Fruit fly (Drosophila melanogaster) whole organism, embryonic: ENCODE data around the gene CG15336.
A peak's percentile ranks its signal among the peaks of the same experiment; 100 is the strongest.

Experiments
- B-H2 ChIP-seq: fragments of 200-800 bp; sonication (Bioruptor generic); optimal IDR thresholded peaks from 2 replicates; lab custom pipeline; 2018; ENCODE audit warnings: missing biosample characterization, mild to moderate bottlenecking, missing genetic modification characterization
- CG10267 ChIP-seq: fragments of 200-800 bp; sonication (Bioruptor generic); optimal IDR thresholded peaks from 2 replicates; lab custom pipeline; 2018; ENCODE audit warnings: missing biosample characterization, mild to moderate bottlenecking, missing genetic modification characterization, moderate library complexity
- CG10274 ChIP-seq: fragments of 200-800 bp; sonication (Bioruptor generic); optimal IDR thresholded peaks from 3 replicates; lab custom pipeline; 2017; ENCODE audit warnings: missing biosample characterization, mild to moderate bottlenecking, missing genetic modification characterization
- CG10979 ChIP-seq: fragments of 200-800 bp; sonication (Bioruptor generic); optimal IDR thresholded peaks from 2 replicates; lab custom pipeline; 2018; ENCODE audit warnings: missing biosample characterization, mild to moderate bottlenecking, missing genetic modification characterization, moderate library complexity
- CG12659 ChIP-seq: fragments of 200-800 bp; sonication (Bioruptor generic); optimal IDR thresholded peaks from 3 replicates; lab custom pipeline; 2017; ENCODE audit warnings: mild to moderate bottlenecking, missing biosample characterization, missing genetic modification reagents, missing genetic modification characterization
- CG13894 ChIP-seq: fragments of 200-800 bp; sonication (Bioruptor generic); optimal IDR thresholded peaks from 3 replicates; lab custom pipeline; 2018; ENCODE audit warnings: missing biosample characterization, mild to moderate bottlenecking, missing genetic modification characterization, moderate library complexity
- CG14965 ChIP-seq: fragments of 200-800 bp; sonication (Bioruptor generic); optimal IDR thresholded peaks from 2 replicates; lab custom pipeline; 2016; ENCODE audit warnings: missing biosample characterization, missing genetic modification characterization, borderline replicate concordance
- CG16779 ChIP-seq: fragments of 200-800 bp; sonication (Bioruptor generic); IDR thresholded peaks from 2 replicates; pipeline ENCODE4 v1.3.6; 2022; ENCODE audit warnings: missing biosample characterization, missing genetic modification characterization
- CG17328 ChIP-seq: fragments of 200-800 bp; sonication (Bioruptor generic); IDR thresholded peaks from 2 replicates; pipeline ENCODE4 v1.3.6; 2022; ENCODE audit warnings: missing biosample characterization, missing genetic modification characterization
- CG17361 ChIP-seq: fragments of 200-800 bp; sonication (Bioruptor generic); IDR thresholded peaks from 3 replicates; pipeline ENCODE4 v1.3.6; 2022; ENCODE audit warnings: missing biosample characterization, missing genetic modification characterization
- CG17385 ChIP-seq: fragments of 200-800 bp; sonication (Bioruptor generic); optimal IDR thresholded peaks from 3 replicates; lab custom pipeline; 2018; ENCODE audit warnings: missing biosample characterization, mild to moderate bottlenecking, missing genetic modification characterization
- CG17912 ChIP-seq: fragments of 200-800 bp; sonication (Bioruptor generic); optimal IDR thresholded peaks from 2 replicates; lab custom pipeline; 2018; ENCODE audit warnings: missing biosample characterization, mild to moderate bottlenecking, missing genetic modification characterization
- CG1792 ChIP-seq: fragments of 200-800 bp; sonication (Bioruptor generic); optimal IDR thresholded peaks from 2 replicates; lab custom pipeline; 2016; ENCODE audit warnings: missing biosample characterization, missing genetic modification characterization
- CG18619 ChIP-seq: fragments of 200-800 bp; sonication (Bioruptor generic); optimal IDR thresholded peaks from 3 replicates; lab custom pipeline; 2017; ENCODE audit warnings: missing biosample characterization, mild to moderate bottlenecking, missing genetic modification characterization
- CG2116 ChIP-seq: fragments of 200-800 bp; sonication (Bioruptor generic); optimal IDR thresholded peaks from 3 replicates; lab custom pipeline; 2018; ENCODE audit warnings: missing biosample characterization, mild to moderate bottlenecking, missing genetic modification characterization
- CG2875 ChIP-seq: fragments of 200-800 bp; sonication (Bioruptor generic); optimal IDR thresholded peaks from 2 replicates; lab custom pipeline; 2017; ENCODE audit warnings: missing biosample characterization, mild to moderate bottlenecking, missing genetic modification characterization, missing genetic modification reagents
- CG31224 ChIP-seq: fragments of 200-800 bp; sonication (Bioruptor generic); IDR thresholded peaks from 2 replicates; pipeline ENCODE4 v1.3.6; 2022; ENCODE audit warnings: missing biosample characterization, missing genetic modification characterization
- CG3281 ChIP-seq: fragments of 200-800 bp; sonication (Bioruptor generic); optimal IDR thresholded peaks from 3 replicates; lab custom pipeline; 2017; ENCODE audit warnings: missing biosample characterization, mild to moderate bottlenecking, missing genetic modification characterization
- CG33557 ChIP-seq: fragments of 200-800 bp; sonication (Bioruptor generic); optimal IDR thresholded peaks from 2 replicates; lab custom pipeline; 2019; ENCODE audit warnings: missing biosample characterization, mild to moderate bottlenecking, missing genetic modification characterization, moderate library complexity
- CG5245 ChIP-seq: fragments of 200-800 bp; sonication (Bioruptor generic); optimal IDR thresholded peaks from 3 replicates; lab custom pipeline; 2016; ENCODE audit warnings: missing biosample characterization, missing genetic modification characterization
- CG6813 ChIP-seq: fragments of 200-800 bp; sonication (Bioruptor generic); optimal IDR thresholded peaks from 2 replicates; lab custom pipeline; 2017; ENCODE audit warnings: missing biosample characterization, missing genetic modification characterization, mild to moderate bottlenecking, moderate library complexity, missing genetic modification reagents
- CHES-1-like ChIP-seq: fragments of 200-800 bp; sonication (Bioruptor generic); optimal IDR thresholded peaks from 2 replicates; lab custom pipeline; 2016; ENCODE audit warnings: missing biosample characterization, missing genetic modification characterization
- Deaf1 ChIP-seq: fragments of 200-800 bp; optimal IDR thresholded peaks from 3 replicates; lab custom pipeline; 2019; ENCODE audit warnings: missing biosample characterization, mild to moderate bottlenecking, missing genetic modification characterization, moderate library complexity
- Dip3 ChIP-seq: fragments of 200-800 bp; sonication (Bioruptor generic); optimal IDR thresholded peaks from 3 replicates; lab custom pipeline; 2016; ENCODE audit warnings: missing biosample characterization, missing genetic modification characterization
- Hey ChIP-seq: fragments of 200-800 bp; sonication (Bioruptor generic); optimal IDR thresholded peaks from 3 replicates; lab custom pipeline; 2018; ENCODE audit warnings: missing biosample characterization, mild to moderate bottlenecking, missing genetic modification characterization
- Hr51 ChIP-seq, 2 experiments: fragments of 200-800 bp; sonication (Bioruptor generic); optimal IDR thresholded peaks; 2 replicates in 1 of 2; 3 replicates in 1 of 2; lab custom pipeline; 2016 to 2018; ENCODE audit warnings: missing biosample characterization in 2 of 2, missing genetic modification characterization in 2 of 2, mild to moderate bottlenecking in 1 of 2, moderate library complexity in 1 of 2
- Nf-YA ChIP-seq: fragments of 200-800 bp; sonication (Bioruptor generic); IDR thresholded peaks from 2 replicates; pipeline ENCODE4 v1.3.6; 2022; ENCODE audit warnings: missing biosample characterization, missing genetic modification characterization
- Nf-YB ChIP-seq: fragments of 200-800 bp; sonication (Bioruptor generic); optimal IDR thresholded peaks from 3 replicates; lab custom pipeline; 2019; ENCODE audit warnings: missing biosample characterization, mild to moderate bottlenecking, missing genetic modification characterization, moderate library complexity
- Ptx1 ChIP-seq: fragments of 200-800 bp; sonication (Bioruptor generic); IDR thresholded peaks from 2 replicates; pipeline ENCODE4 v1.3.6; 2022; ENCODE audit warnings: missing biosample characterization, missing genetic modification characterization
- Side ChIP-seq: fragments of 200-800 bp; sonication (Bioruptor generic); optimal IDR thresholded peaks from 2 replicates; lab custom pipeline; 2016; ENCODE audit warnings: missing biosample characterization, missing genetic modification characterization
- Sox100B ChIP-seq: fragments of 200-800 bp; sonication (Bioruptor generic); optimal IDR thresholded peaks from 3 replicates; lab custom pipeline; 2018; ENCODE audit warnings: missing biosample characterization, mild to moderate bottlenecking, missing genetic modification characterization
- Tbp ChIP-seq: fragments of >200 bp; optimal IDR thresholded peaks from 2 replicates; lab custom pipeline; 2018; ENCODE audit warnings: missing biosample characterization, missing genetic modification characterization
- ab ChIP-seq: fragments of 200-800 bp; sonication (Bioruptor generic); optimal IDR thresholded peaks from 2 replicates; lab custom pipeline; 2016; ENCODE audit warnings: missing biosample characterization, missing genetic modification characterization
- bowl ChIP-seq: fragments of 200-800 bp; sonication (Bioruptor generic); IDR thresholded peaks from 2 replicates; pipeline ENCODE4 v1.3.6; 2022; ENCODE audit warnings: missing biosample characterization, missing genetic modification characterization
- cad ChIP-seq: fragments of >200 bp; optimal IDR thresholded peaks from 2 replicates; lab custom pipeline; 2017; ENCODE audit warnings: missing biosample characterization, missing genetic modification characterization
- dan ChIP-seq: fragments of 200-800 bp; sonication (Bioruptor generic); IDR thresholded peaks from 2 replicates; pipeline ENCODE4 v1.3.6; 2022; ENCODE audit warnings: missing biosample characterization, missing genetic modification characterization
- dati ChIP-seq: fragments of 200-800 bp; sonication (Bioruptor generic); IDR thresholded peaks from 2 replicates; pipeline ENCODE4 v1.3.6; 2022; ENCODE audit warnings: missing biosample characterization, missing genetic modification characterization
- ems ChIP-seq: fragments of 200-800 bp; sonication (Bioruptor generic); optimal IDR thresholded peaks from 3 replicates; lab custom pipeline; 2016; ENCODE audit warnings: missing biosample characterization, missing genetic modification characterization
- fru ChIP-seq: fragments of >200 bp; optimal IDR thresholded peaks from 2 replicates; lab custom pipeline; 2017
- fu2 ChIP-seq: fragments of 200-800 bp; sonication (Bioruptor generic); optimal IDR thresholded peaks from 2 replicates; lab custom pipeline; 2016; ENCODE audit warnings: missing biosample characterization, missing genetic modification characterization
- hbn ChIP-seq: fragments of 200-800 bp; sonication (Bioruptor generic); IDR thresholded peaks from 2 replicates; pipeline ENCODE4 v1.3.6; 2022; ENCODE audit warnings: missing biosample characterization, missing genetic modification characterization; ENCODE audit not compliant: partially characterized antibody
- jumu ChIP-seq: fragments of 200-800 bp; sonication (Bioruptor generic); optimal IDR thresholded peaks from 3 replicates; lab custom pipeline; 2016; ENCODE audit warnings: missing biosample characterization, missing genetic modification characterization
- oc ChIP-seq: fragments of 200-800 bp; sonication (Bioruptor generic); optimal IDR thresholded peaks from 2 replicates; lab custom pipeline; 2018; ENCODE audit warnings: missing biosample characterization, mild to moderate bottlenecking, missing genetic modification characterization, moderate library complexity
- onecut ChIP-seq: fragments of 200-800 bp; sonication (Bioruptor generic); IDR thresholded peaks from 2 replicates; pipeline ENCODE4 v1.3.6; 2022; ENCODE audit warnings: missing biosample characterization, missing genetic modification characterization
- org-1 ChIP-seq: fragments of 200-800 bp; sonication (Bioruptor generic); optimal IDR thresholded peaks from 2 replicates; lab custom pipeline; 2017; ENCODE audit warnings: missing biosample characterization, missing genetic modification characterization
- otp ChIP-seq: fragments of 200-800 bp; sonication (Bioruptor generic); IDR thresholded peaks from 3 replicates; pipeline ENCODE4, ENCODE4 v1.3.6; 2022; ENCODE audit warnings: missing biosample characterization, missing genetic modification characterization
- pnt ChIP-seq: fragments of 200-800 bp; sonication (Bioruptor generic); optimal IDR thresholded peaks from 3 replicates; lab custom pipeline; 2016; ENCODE audit warnings: missing biosample characterization, missing genetic modification characterization
- salm ChIP-seq: fragments of 200-800 bp; sonication (Bioruptor generic); optimal IDR thresholded peaks from 2 replicates; lab custom pipeline; 2018; ENCODE audit warnings: missing biosample characterization, mild to moderate bottlenecking, missing genetic modification characterization
- sisA ChIP-seq: fragments of 200-800 bp; sonication (Bioruptor generic); IDR thresholded peaks from 2 replicates; pipeline ENCODE4 v1.3.6; 2022; ENCODE audit warnings: missing biosample characterization, missing genetic modification characterization
- sqz ChIP-seq: fragments of 200-800 bp; sonication (Bioruptor generic); optimal IDR thresholded peaks from 3 replicates; lab custom pipeline; 2018; ENCODE audit warnings: missing biosample characterization, mild to moderate bottlenecking, missing genetic modification characterization
- zen ChIP-seq: fragments of 200-800 bp; sonication (Bioruptor generic); optimal IDR thresholded peaks from 3 replicates; lab custom pipeline; 2018; ENCODE audit warnings: missing biosample characterization, mild to moderate bottlenecking, missing genetic modification characterization, moderate library complexity

The CG15336 gene

dm6 chrX:8143537-8143936 lies 4.2 kb upstream of the CG15336 start, which contains the start of gene CG17982 (continued):
- peak; percentile 77 for TF ChIP-seq jumu (GFP tag; lab: Kevin White, UChicago)
- peak; percentile 63 for TF ChIP-seq CG1792 (GFP tag; lab: Kevin White, UChicago)
- peak; percentile 81 for TF ChIP-seq CG17385
- TF ChIP-seq Side (GFP tag; lab: Kevin White, UChicago), result peak; percentile 88
- no peak for TF ChIP-seq Sox100B (GFP tag; lab: Kevin White, UChicago)
- TF ChIP-seq CG33557 (GFP tag; lab: Kevin White, UChicago), result peak; percentile 81
- peak; percentile 58 to 87 for TF ChIP-seq Hr51 (GFP tag; optimal IDR thresholded peaks at IDR 0.05; lab: Kevin White, UChicago)
- TF ChIP-seq Hey (tag; lab: Kevin White, UChicago), result no peak
- peak; percentile 65; the same call in 1 of the 2 replicates for TF ChIP-seq CG16779 (GFP tag; lab: Robert Waterston, UW)
- TF ChIP-seq oc (tag; lab: Kevin White, UChicago), result no peak
- peak; percentile 82 for TF ChIP-seq CG17361
- TF ChIP-seq org-1 (GFP tag; lab: Kevin White, UChicago), result peak; percentile 68
- peak; percentile 45 for TF ChIP-seq Nf-YB (GFP tag; lab: Kevin White, UChicago)
- TF ChIP-seq CG10979 (tag; lab: Kevin White, UChicago), result peak; percentile 76
- TF ChIP-seq bowl (GFP tag; lab: Robert Waterston, UW), result 0 out of 2 replicates have a peak, but pooled peaks have one; percentile 27
- TF ChIP-seq CG10267 (tag; lab: Kevin White, UChicago), result peak; percentile 80
- TF ChIP-seq CG17328 (GFP tag; lab: Robert Waterston, UW), result peak; percentile 83
- TF ChIP-seq onecut (GFP tag; lab: Robert Waterston, UW), result peak; percentile 65
- TF ChIP-seq CG3281, result peak; percentile 82
- TF ChIP-seq sisA (GFP tag; lab: Robert Waterston, UW), result peak; percentile 73
- peak; percentile 51 for TF ChIP-seq CG5245 (GFP tag; lab: Kevin White, UChicago)
- no peak for TF ChIP-seq CG14965 (GFP tag; lab: Kevin White, UChicago)
- TF ChIP-seq fu2 (GFP tag; lab: Kevin White, UChicago), result peak; percentile 85
- TF ChIP-seq CG12659 (GFP tag; lab: Kevin White, UChicago), result peak; percentile 87
- TF ChIP-seq Dip3, result peak; percentile 84
- peak; percentile 65 for TF ChIP-seq CG31224 (GFP tag; lab: Robert Waterston, UW)
- peak; percentile 16 for TF ChIP-seq CG10274 (GFP tag; lab: Kevin White, UChicago)
- TF ChIP-seq CHES-1-like (GFP tag; lab: Kevin White, UChicago), result peak; percentile 90
- peak; percentile 89 for TF ChIP-seq sqz (GFP tag; lab: Kevin White, UChicago)
- TF ChIP-seq Ptx1 (GFP tag; lab: Robert Waterston, UW), result peak; percentile 82
- TF ChIP-seq hbn (GFP tag; lab: Robert Waterston, UW), result peak; percentile 16; the same call in 1 of the 2 replicates
- TF ChIP-seq Deaf1 (tag; lab: Kevin White, UChicago), result peak; percentile 60
- TF ChIP-seq dan (GFP tag; lab: Robert Waterston, UW), result no peak
- peak; percentile 91 for TF ChIP-seq B-H2
- peak; percentile 65 for TF ChIP-seq zen
- peak; percentile 58 for TF ChIP-seq CG2875 (GFP tag; lab: Kevin White, UChicago)
- TF ChIP-seq Nf-YA (GFP tag; lab: Robert Waterston, UW), result peak; percentile 57; the same call in 1 of the 2 replicates
- peak; percentile 71 for TF ChIP-seq CG2116 (GFP tag; lab: Kevin White, UChicago)
- peak; percentile 18 for TF ChIP-seq ab (GFP tag; lab: Kevin White, UChicago)
- no peak for TF ChIP-seq fru
- TF ChIP-seq Tbp (GFP tag; lab: Kevin White, UChicago), result no peak
- peak; percentile 90 for TF ChIP-seq CG13894
- peak; percentile 32; the same call in 1 of the 2 replicates for TF ChIP-seq dati
- TF ChIP-seq CG6813 (GFP tag; lab: Kevin White, UChicago), result peak; percentile 75
- TF ChIP-seq CG17912 (GFP tag; lab: Kevin White, UChicago), result peak; percentile 83
- peak; percentile 63 for TF ChIP-seq salm (tag; lab: Kevin White, UChicago)
- peak; percentile 77 for TF ChIP-seq CG18619
- TF ChIP-seq cad (GFP tag; lab: Kevin White, UChicago), result no peak
- peak; percentile 80 for TF ChIP-seq ems (GFP tag; lab: Kevin White, UChicago)
- peak; percentile 69; the same call in 2 of the 3 replicates for TF ChIP-seq otp
- TF ChIP-seq pnt, result peak; percentile 71
